Worm (Caenorhabditis elegans) whole organism, young adult: ENCODE results near the gene T02G5.7.

Experiments used
- B0336.3 ChIP-seq: fragments of 200-800 bp; sonication (Bioruptor generic); IDR thresholded peaks from 2 replicates; pipeline ENCODE4 v1.3.6; 2022; ENCODE audit warnings: missing genetic modification characterization, missing compliant biosample characterization
- C06A6.2 ChIP-seq: fragments of 200-800 bp; sonication (Bioruptor generic); conservative IDR thresholded peaks from 2 replicates; pipeline ENCODE4 v1.3.6; 2022; ENCODE audit warnings: missing genetic modification characterization, missing compliant biosample characterization
- D2030.7 ChIP-seq: fragments of 200-800 bp; sonication (Bioruptor generic); IDR thresholded peaks from 2 replicates; pipeline ENCODE4 v1.3.6; 2022; ENCODE audit warnings: missing genetic modification reagents, missing genetic modification characterization, missing compliant biosample characterization
- F10E7.11 ChIP-seq: sonication (generic microtip); optimal IDR thresholded peaks from 2 replicates; lab custom pipeline; 2017; ENCODE audit warnings: mild to moderate bottlenecking, missing genetic modification characterization, moderate library complexity, missing compliant biosample characterization
- F39B2.1 ChIP-seq: fragments of 200-800 bp; sonication (Bioruptor generic); IDR thresholded peaks from 2 replicates; pipeline ENCODE4 v1.3.6; 2022; ENCODE audit warnings: missing genetic modification reagents, missing genetic modification characterization, missing compliant biosample characterization
- F52B5.7 ChIP-seq: sonication (generic microtip); optimal IDR thresholded peaks from 2 replicates; lab custom pipeline; 2016; ENCODE audit warnings: mild to moderate bottlenecking, missing genetic modification characterization, missing compliant biosample characterization
- K11D2.4 ChIP-seq: fragments of 200-800 bp; sonication (Bioruptor generic); IDR thresholded peaks from 2 replicates; pipeline ENCODE4 v1.3.6; 2022; ENCODE audit warnings: missing genetic modification reagents, missing genetic modification characterization, missing compliant biosample characterization
- Y79H2A.3 ChIP-seq: fragments of 200-800 bp; sonication (Bioruptor generic); conservative IDR thresholded peaks from 2 replicates; pipeline ENCODE4 v1.3.6; 2022; ENCODE audit warnings: missing genetic modification reagents, missing genetic modification characterization, missing compliant biosample characterization
- ama-1 ChIP-seq, 3 experiments: fragments of 150-350 bp in 1 of 3; sonication (generic microtip) in 2 of 3; optimal IDR thresholded peaks; 2 replicates each; lab custom pipeline; 2014 to 2018; ENCODE audit warnings: missing biosample characterization in 2 of 3, missing genetic modification characterization in 2 of 3, missing genetic modification reagents in 2 of 3
- aptf-3 ChIP-seq: fragments of 200-800 bp; sonication (Bioruptor generic); IDR thresholded peaks from 2 replicates; pipeline ENCODE4 v1.3.6; 2022; ENCODE audit warnings: missing genetic modification characterization, missing compliant biosample characterization
- atf-7 ChIP-seq: sonication (generic microtip); optimal IDR thresholded peaks from 2 replicates; lab custom pipeline; 2017; ENCODE audit warnings: mild to moderate bottlenecking, missing genetic modification characterization, missing compliant biosample characterization
- ccch-3 ChIP-seq: fragments of 200-800 bp; sonication (Bioruptor generic); optimal IDR thresholded peaks from 2 replicates; lab custom pipeline; 2018; ENCODE audit warnings: mild to moderate bottlenecking, missing genetic modification characterization, missing compliant biosample characterization
- ceh-100 ChIP-seq: fragments of 200-800 bp; sonication (Bioruptor generic); IDR thresholded peaks from 2 replicates; pipeline ENCODE4 v1.3.6; 2022; ENCODE audit warnings: missing genetic modification reagents, missing genetic modification characterization, missing compliant biosample characterization
- ceh-40 ChIP-seq: fragments of 200-800 bp; sonication (Bioruptor generic); IDR thresholded peaks from 2 replicates; pipeline ENCODE4 v1.3.6; 2022; ENCODE audit warnings: missing genetic modification characterization, missing compliant biosample characterization
- ceh-91 ChIP-seq: fragments of 200-800 bp; sonication (Bioruptor generic); IDR thresholded peaks from 2 replicates; pipeline ENCODE4 v1.3.6; 2022; ENCODE audit warnings: missing genetic modification reagents, missing genetic modification characterization, missing compliant biosample characterization
- die-1 ChIP-seq: sonication (generic microtip); optimal IDR thresholded peaks from 2 replicates; lab custom pipeline; 2016; ENCODE audit warnings: missing genotype, mild to moderate bottlenecking, missing genetic modification characterization, missing compliant biosample characterization
- dox-1 ChIP-seq: fragments of 200-800 bp; sonication (Bioruptor generic); IDR thresholded peaks from 2 replicates; pipeline ENCODE4 v1.3.6; 2022; ENCODE audit warnings: missing genetic modification reagents, missing genetic modification characterization, missing compliant biosample characterization
- dpff-1 ChIP-seq: sonication (generic microtip); optimal IDR thresholded peaks from 2 replicates; lab custom pipeline; 2017; ENCODE audit warnings: mild to moderate bottlenecking, missing genetic modification characterization, missing compliant biosample characterization
- efl-1 ChIP-seq: fragments of 150-350 bp; optimal IDR thresholded peaks from 2 replicates; lab custom pipeline; 2014; ENCODE audit warnings: missing biosample characterization, missing genetic modification reagents, missing genetic modification characterization
- egrh-3 ChIP-seq: fragments of 200-800 bp; sonication (Bioruptor generic); IDR thresholded peaks from 2 replicates; pipeline ENCODE4 v1.3.6; 2022; ENCODE audit warnings: missing genetic modification reagents, missing genetic modification characterization, missing compliant biosample characterization
- ekl-4 ChIP-seq: fragments of 200-800 bp; sonication (Bioruptor generic); IDR thresholded peaks from 2 replicates; pipeline ENCODE4 v1.3.6; 2022; ENCODE audit warnings: missing genetic modification reagents, missing genetic modification characterization, missing compliant biosample characterization
- let-526 ChIP-seq: fragments of 200-800 bp; sonication (Bioruptor generic); IDR thresholded peaks from 2 replicates; pipeline ENCODE4 v1.3.6; 2022; ENCODE audit warnings: missing genetic modification reagents, missing genetic modification characterization, missing compliant biosample characterization
- let-607 ChIP-seq, 2 experiments: fragments of 200-800 bp in 1 of 2; sonication (Bioruptor generic) in 1 of 2; sonication (generic microtip) in 1 of 2; optimal IDR thresholded peaks; 2 replicates each; lab custom pipeline; 2016 to 2018; ENCODE audit warnings: mild to moderate bottlenecking in 2 of 2, missing compliant biosample characterization in 2 of 2, missing genetic modification characterization in 2 of 2, moderate library complexity in 2 of 2, missing genotype in 1 of 2
- lsl-1 ChIP-seq: fragments of 200-800 bp; sonication (Bioruptor generic); optimal IDR thresholded peaks from 2 replicates; lab custom pipeline; 2018; ENCODE audit warnings: mild to moderate bottlenecking, missing genetic modification characterization, moderate library complexity, missing compliant biosample characterization
- lsy-27 ChIP-seq: sonication (generic microtip); optimal IDR thresholded peaks from 2 replicates; lab custom pipeline; 2017; ENCODE audit warnings: missing genetic modification characterization, mild to moderate bottlenecking, missing compliant biosample characterization, antibody characterized with exemption, missing genotype, borderline replicate concordance; ENCODE audit not compliant: insufficient read depth
- madf-10 ChIP-seq: sonication (generic microtip); optimal IDR thresholded peaks from 2 replicates; lab custom pipeline; 2016; ENCODE audit warnings: mild to moderate bottlenecking, missing genetic modification characterization, missing compliant biosample characterization
- madf-8 ChIP-seq: fragments of 200-800 bp; sonication (Bioruptor generic); conservative IDR thresholded peaks from 2 replicates; pipeline ENCODE4 v1.3.6; 2022; ENCODE audit warnings: missing genetic modification reagents, missing genetic modification characterization, missing compliant biosample characterization
- mes-4 ChIP-seq: sonication (generic microtip); optimal IDR thresholded peaks from 2 replicates; lab custom pipeline; 2016; ENCODE audit warnings: missing genotype, missing genetic modification characterization, missing compliant biosample characterization
- nfya-1 ChIP-seq: sonication (generic microtip); optimal IDR thresholded peaks from 2 replicates; lab custom pipeline; 2017; ENCODE audit warnings: antibody characterized with exemption, missing compliant biosample characterization, missing genetic modification characterization, borderline replicate concordance; ENCODE audit not compliant: insufficient read depth
- nhr-80 ChIP-seq: sonication (generic microtip); optimal IDR thresholded peaks from 2 replicates; lab custom pipeline; 2016; ENCODE audit warnings: missing genetic modification characterization, missing compliant biosample characterization
- nhr-90 ChIP-seq: sonication (generic microtip); optimal IDR thresholded peaks from 2 replicates; lab custom pipeline; 2016; ENCODE audit warnings: missing genotype, mild to moderate bottlenecking, missing genetic modification characterization, missing compliant biosample characterization
- repo-1 ChIP-seq: sonication (generic microtip); optimal IDR thresholded peaks from 2 replicates; lab custom pipeline; 2017; ENCODE audit warnings: mild to moderate bottlenecking, missing genetic modification characterization, missing compliant biosample characterization
- rpc-1 ChIP-seq, 2 experiments: fragments of 150-350 bp in 1 of 2; sonication (generic microtip) in 1 of 2; optimal IDR thresholded peaks; 2 replicates each; lab custom pipeline; 2014 to 2018; ENCODE audit warnings: missing biosample characterization in 1 of 2, missing genetic modification characterization in 1 of 2, missing genetic modification reagents in 1 of 2, missing genotype in 1 of 2
- snpc-1.1 ChIP-seq: sonication (generic microtip); optimal IDR thresholded peaks from 2 replicates; lab custom pipeline; 2017; ENCODE audit warnings: missing genetic modification characterization, mild to moderate bottlenecking, missing compliant biosample characterization, antibody characterized with exemption, moderate library complexity, missing genotype, missing genetic modification reagents; ENCODE audit not compliant: insufficient read depth
- snpc-1.3 ChIP-seq: sonication (generic microtip); optimal IDR thresholded peaks from 2 replicates; lab custom pipeline; 2017; ENCODE audit warnings: missing genetic modification characterization, mild to moderate bottlenecking, missing compliant biosample characterization, antibody characterized with exemption, moderate library complexity, missing genotype, missing genetic modification reagents; ENCODE audit not compliant: insufficient read depth
- tbx-9 ChIP-seq: sonication (generic microtip); optimal IDR thresholded peaks from 2 replicates; lab custom pipeline; 2016; ENCODE audit warnings: borderline replicate concordance, missing genetic modification characterization, inconsistent platforms, missing compliant biosample characterization
- tlf-1 ChIP-seq: fragments of 200-800 bp; sonication (Bioruptor generic); optimal IDR thresholded peaks from 2 replicates; lab custom pipeline; 2018; ENCODE audit warnings: mild to moderate bottlenecking, missing genetic modification characterization, missing compliant biosample characterization
- xnd-1 ChIP-seq: sonication (generic microtip); optimal IDR thresholded peaks from 2 replicates; lab custom pipeline; 2016; ENCODE audit warnings: missing genotype, missing genetic modification reagents, missing genetic modification characterization, missing compliant biosample characterization
- ztf-22 ChIP-seq: fragments of 200-800 bp; sonication (Bioruptor generic); optimal IDR thresholded peaks from 2 replicates; lab custom pipeline; 2018; ENCODE audit warnings: mild to moderate bottlenecking, missing genetic modification characterization, moderate library complexity, missing compliant biosample characterization
- ztf-26 ChIP-seq: sonication (generic microtip); optimal IDR thresholded peaks from 2 replicates; lab custom pipeline; 2017; ENCODE audit warnings: missing genetic modification characterization, missing compliant biosample characterization
- ztf-3 ChIP-seq: fragments of 200-800 bp; sonication (Bioruptor generic); optimal IDR thresholded peaks from 2 replicates; lab custom pipeline; 2018; ENCODE audit warnings: mild to moderate bottlenecking, missing genetic modification characterization, missing compliant biosample characterization

The T02G5.7 gene

DNA sequence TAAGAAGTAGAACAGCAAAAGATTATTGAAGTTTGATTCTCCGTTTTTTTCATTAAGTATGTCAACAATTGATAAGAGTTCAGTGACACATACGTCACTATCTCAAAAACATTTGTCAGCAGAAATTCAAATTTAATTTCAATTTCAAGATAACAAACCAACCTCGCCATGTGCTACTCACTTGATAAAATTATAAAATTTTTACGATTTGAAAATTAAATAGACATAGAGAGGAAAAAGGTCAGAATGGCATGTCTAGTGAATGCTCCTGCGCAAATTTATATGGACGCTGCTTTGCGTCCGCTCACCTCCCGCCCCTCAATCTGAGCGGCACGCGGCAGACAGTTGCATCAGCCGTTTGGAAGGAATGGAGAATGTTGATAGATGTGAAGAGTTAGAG is 15.2 kb upstream of the T02G5.7 start (continued):
- no peak for TF ChIP-seq snpc-1.1 (tag; lab: Kevin White, UChicago)
- no peak for TF ChIP-seq ama-1 (optimal IDR thresholded peaks at IDR 0.05; lab: Kevin White, UChicago)
- TF ChIP-seq ama-1 (GFP tag; optimal IDR thresholded peaks at IDR 0.05; lab: Kevin White, UChicago) = no peak
- peak; percentile 55; the same call in 1 of the 2 replicates for TF ChIP-seq dox-1 (GFP tag; lab: Robert Waterston, UW)
- no peak for TF ChIP-seq madf-8
- TF ChIP-seq nfya-1 (tag; lab: Kevin White, UChicago) = no peak
- TF ChIP-seq K11D2.4 (GFP tag; lab: Robert Waterston, UW) = no peak
- TF ChIP-seq rpc-1 (optimal IDR thresholded peaks at IDR 0.05; lab: Kevin White, UChicago) = no peak
- TF ChIP-seq rpc-1 (tag; optimal IDR thresholded peaks at IDR 0.05; lab: Kevin White, UChicago) = no peak
- no peak for TF ChIP-seq lsy-27
- no peak for TF ChIP-seq dpff-1
- no peak for TF ChIP-seq ceh-100 (GFP tag; lab: Robert Waterston, UW)
- peak; percentile 79 for TF ChIP-seq ztf-22
- peak; percentile 89 for TF ChIP-seq atf-7 (tag; lab: Kevin White, UChicago)
- peak; percentile 21 for TF ChIP-seq madf-10 (tag; lab: Kevin White, UChicago)
- 0 out of 2 replicates have a peak, but pooled peaks have one; percentile 44 for TF ChIP-seq B0336.3 (GFP tag; lab: Robert Waterston, UW)
- no peak for TF ChIP-seq ekl-4 (GFP tag; lab: Robert Waterston, UW)
- TF ChIP-seq nhr-90 (tag; lab: Kevin White, UChicago) = peak; percentile 57
- no peak for TF ChIP-seq ztf-3 (GFP tag; lab: Kevin White, UChicago)
- TF ChIP-seq egrh-3 (GFP tag; lab: Robert Waterston, UW) = no peak
- TF ChIP-seq Y79H2A.3 (GFP tag; lab: Robert Waterston, UW) = no peak
- TF ChIP-seq repo-1 = no peak
- TF ChIP-seq C06A6.2 (GFP tag; lab: Robert Waterston, UW) = peak; percentile 39; the same call in 1 of the 2 replicates
- TF ChIP-seq F52B5.7 (tag; lab: Kevin White, UChicago) = no peak
- no peak for TF ChIP-seq F10E7.11

DNA sequence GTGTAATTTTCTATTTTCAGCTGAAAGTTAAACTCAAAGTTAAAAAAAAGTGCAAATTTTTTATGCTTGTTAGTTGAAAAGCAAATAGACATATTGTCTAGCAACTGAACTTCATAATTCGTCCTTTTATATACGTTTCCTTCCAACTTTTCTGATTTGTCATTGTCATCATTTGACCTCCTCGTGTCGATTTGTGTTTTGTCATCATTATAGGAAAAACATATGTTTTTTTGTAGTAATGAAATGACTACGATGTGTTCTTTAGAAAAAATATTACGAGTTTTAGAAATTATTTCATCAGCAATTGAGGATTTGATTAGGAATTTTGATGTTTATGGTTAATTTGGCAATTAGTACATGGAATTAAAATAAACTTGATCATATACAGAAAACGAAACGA is 14.6 kb upstream of the T02G5.7 start:
- TF ChIP-seq tlf-1 (GFP tag; lab: Kevin White, UChicago) (no peak), snpc-1.3 (no peak), ceh-91 (GFP tag; lab: Robert Waterston, UW) (no peak), nfya-1 (tag; lab: Kevin White, UChicago) (no peak), ztf-3 (GFP tag; lab: Kevin White, UChicago) (no peak), nhr-80 (tag; lab: Kevin White, UChicago) (no peak), lsl-1 (GFP tag; lab: Kevin White, UChicago) (no peak), dox-1 (GFP tag; lab: Robert Waterston, UW) (no peak), die-1 (tag; lab: Kevin White, UChicago) (no peak), atf-7 (tag; lab: Kevin White, UChicago) (no peak), tbx-9 (tag; lab: Kevin White, UChicago) (no peak), efl-1 (GFP tag; lab: Kevin White, UChicago) (no peak), ceh-40 (GFP tag; lab: Robert Waterston, UW) (no peak), let-526 (GFP tag; lab: Robert Waterston, UW) (no peak), dpff-1 (no peak), ccch-3 (GFP tag; lab: Kevin White, UChicago) (no peak), ztf-22 (no peak)

DNA sequence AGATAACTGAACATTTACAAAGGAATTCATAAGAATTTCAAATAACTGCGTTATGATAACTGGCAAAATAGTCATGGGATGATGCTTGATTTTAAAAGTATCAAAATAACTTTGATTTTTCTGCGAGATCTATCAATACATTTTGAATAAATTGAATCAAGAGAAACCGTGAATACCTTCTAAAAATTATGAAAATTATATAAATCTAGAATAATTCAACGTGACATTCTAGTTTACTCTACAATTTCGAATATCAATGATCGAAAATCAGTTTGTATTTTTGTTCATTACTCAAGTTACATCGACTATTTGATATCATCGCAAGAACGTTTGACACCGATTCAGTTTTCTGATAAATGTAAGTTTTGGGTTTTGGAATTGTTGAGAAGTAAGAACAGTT is 13.7 kb upstream of the T02G5.7 start, which contains the start of gene acs-6:
Gene acs-6, plus strand, starts transcription at position 301 of the 400 bp plus-strand sequence.
- TF ChIP-seq xnd-1 = no peak
- no peak for TF ChIP-seq ceh-100 (GFP tag; lab: Robert Waterston, UW)
- no peak for TF ChIP-seq D2030.7 (GFP tag; lab: Robert Waterston, UW)
- no peak for TF ChIP-seq F39B2.1 (GFP tag; lab: Robert Waterston, UW)
- no peak for TF ChIP-seq aptf-3
- no peak for TF ChIP-seq lsl-1 (GFP tag; lab: Kevin White, UChicago)
- no peak for TF ChIP-seq tlf-1 (GFP tag; lab: Kevin White, UChicago)
- no peak for TF ChIP-seq let-607 (tag; optimal IDR thresholded peaks at IDR 0.05; lab: Kevin White, UChicago)
- TF ChIP-seq ztf-26 = no peak
- TF ChIP-seq ccch-3 (GFP tag; lab: Kevin White, UChicago) = no peak
- no peak for TF ChIP-seq egrh-3 (GFP tag; lab: Robert Waterston, UW)
- no peak for TF ChIP-seq mes-4 (tag; lab: Kevin White, UChicago)
- no peak for TF ChIP-seq rpc-1 (optimal IDR thresholded peaks at IDR 0.05; lab: Kevin White, UChicago)
- no peak for TF ChIP-seq rpc-1 (tag; optimal IDR thresholded peaks at IDR 0.05; lab: Kevin White, UChicago)
